Fruit fly (Drosophila melanogaster) whole organism, adult: ENCODE results near the gene ps.
A peak's percentile ranks its signal among the peaks of the same experiment; 100 is the strongest.

Experiments used
- CG11617 ChIP-seq: fragments of 200-800 bp; sonication (Bioruptor generic); optimal IDR thresholded peaks from 2 replicates; lab custom pipeline; 2017; ENCODE audit warnings: mild to moderate bottlenecking, missing biosample characterization, missing genetic modification reagents, missing genetic modification characterization
- CG12768 ChIP-seq: fragments of 200-800 bp; sonication (Bioruptor generic); optimal IDR thresholded peaks from 2 replicates; lab custom pipeline; 2017; ENCODE audit warnings: missing biosample characterization, missing genetic modification characterization, mild to moderate bottlenecking, moderate library complexity, missing genetic modification reagents
- CG14711 ChIP-seq: fragments of 200-800 bp; sonication (Bioruptor generic); optimal IDR thresholded peaks from 2 replicates; lab custom pipeline; 2018; ENCODE audit warnings: missing biosample characterization, mild to moderate bottlenecking, missing genetic modification characterization, moderate library complexity
- CG1620 ChIP-seq: fragments of 200-800 bp; sonication (Bioruptor generic); optimal IDR thresholded peaks from 2 replicates; lab custom pipeline; 2016; ENCODE audit warnings: missing biosample characterization, missing genetic modification characterization
- CG33017 ChIP-seq: fragments of 200-800 bp; sonication (Bioruptor generic); optimal IDR thresholded peaks from 2 replicates; lab custom pipeline; 2018; ENCODE audit warnings: missing biosample characterization, mild to moderate bottlenecking, missing genetic modification characterization, moderate library complexity
- CG5204 ChIP-seq: fragments of 200-800 bp; sonication (Bioruptor generic); optimal IDR thresholded peaks from 2 replicates; lab custom pipeline; 2016; ENCODE audit warnings: missing biosample characterization, missing genetic modification characterization
- CG7045 ChIP-seq: fragments of 200-800 bp; sonication (Bioruptor generic); optimal IDR thresholded peaks from 2 replicates; lab custom pipeline; 2017; ENCODE audit warnings: missing biosample characterization, mild to moderate bottlenecking, missing genetic modification characterization
- CG7101 ChIP-seq: fragments of 200-800 bp; sonication (Bioruptor generic); optimal IDR thresholded peaks from 2 replicates; lab custom pipeline; 2018; ENCODE audit warnings: missing biosample characterization, mild to moderate bottlenecking, missing genetic modification characterization, moderate library complexity
- Clk ChIP-seq: fragments of 200-800 bp; sonication (Bioruptor generic); optimal IDR thresholded peaks from 2 replicates; lab custom pipeline; 2017; ENCODE audit warnings: missing biosample characterization, missing genetic modification characterization
- Crg-1 ChIP-seq: fragments of 200-800 bp; sonication (Bioruptor generic); optimal IDR thresholded peaks from 2 replicates; lab custom pipeline; 2016; ENCODE audit warnings: missing biosample characterization, missing genetic modification characterization
- Hr96 ChIP-seq: fragments of 200-800 bp; sonication (Bioruptor generic); optimal IDR thresholded peaks from 2 replicates; lab custom pipeline; 2016; ENCODE audit warnings: missing biosample characterization, missing genetic modification characterization
- Mnt ChIP-seq: fragments of 200-800 bp; sonication (Bioruptor generic); optimal IDR thresholded peaks from 2 replicates; lab custom pipeline; 2016; ENCODE audit warnings: missing biosample characterization, mild to moderate bottlenecking, missing genetic modification characterization
- bab1 ChIP-seq: fragments of 200-800 bp; sonication (Bioruptor generic); optimal IDR thresholded peaks from 3 replicates; lab custom pipeline; 2019; ENCODE audit warnings: missing biosample characterization, mild to moderate bottlenecking, missing genetic modification characterization, moderate library complexity
- cic ChIP-seq: fragments of 200-800 bp; sonication (Bioruptor generic); optimal IDR thresholded peaks from 2 replicates; lab custom pipeline; 2017; ENCODE audit warnings: missing biosample characterization, mild to moderate bottlenecking, missing genetic modification characterization, moderate library complexity
- cnc ChIP-seq, 2 experiments: fragments of >200 bp; optimal IDR thresholded peaks; 2 replicates each; lab custom pipeline; 2017
- kay ChIP-seq: fragments of 200-800 bp; sonication (Bioruptor generic); peaks from one replicate; lab custom pipeline; 2016; ENCODE audit warnings: missing biosample characterization, missing genetic modification characterization, borderline replicate concordance
- ovo ChIP-seq: fragments of 200-800 bp; sonication (Bioruptor generic); optimal IDR thresholded peaks from 2 replicates; lab custom pipeline; 2016; ENCODE audit warnings: missing biosample characterization, missing genetic modification characterization
- pad ChIP-seq: fragments of 200-800 bp; sonication (Bioruptor generic); optimal IDR thresholded peaks from 3 replicates; lab custom pipeline; 2017; ENCODE audit warnings: missing biosample characterization, missing genetic modification characterization, mild to moderate bottlenecking, moderate library complexity, missing genetic modification reagents
- tj ChIP-seq: fragments of 200-800 bp; sonication (Bioruptor generic); optimal IDR thresholded peaks from 3 replicates; lab custom pipeline; 2017; ENCODE audit warnings: missing biosample characterization, mild to moderate bottlenecking, missing genetic modification characterization, moderate library complexity
- toe ChIP-seq: fragments of 200-800 bp; sonication (Bioruptor generic); optimal IDR thresholded peaks from 2 replicates; lab custom pipeline; 2016; ENCODE audit warnings: missing biosample characterization, missing genetic modification characterization

ps gene

DNA sequence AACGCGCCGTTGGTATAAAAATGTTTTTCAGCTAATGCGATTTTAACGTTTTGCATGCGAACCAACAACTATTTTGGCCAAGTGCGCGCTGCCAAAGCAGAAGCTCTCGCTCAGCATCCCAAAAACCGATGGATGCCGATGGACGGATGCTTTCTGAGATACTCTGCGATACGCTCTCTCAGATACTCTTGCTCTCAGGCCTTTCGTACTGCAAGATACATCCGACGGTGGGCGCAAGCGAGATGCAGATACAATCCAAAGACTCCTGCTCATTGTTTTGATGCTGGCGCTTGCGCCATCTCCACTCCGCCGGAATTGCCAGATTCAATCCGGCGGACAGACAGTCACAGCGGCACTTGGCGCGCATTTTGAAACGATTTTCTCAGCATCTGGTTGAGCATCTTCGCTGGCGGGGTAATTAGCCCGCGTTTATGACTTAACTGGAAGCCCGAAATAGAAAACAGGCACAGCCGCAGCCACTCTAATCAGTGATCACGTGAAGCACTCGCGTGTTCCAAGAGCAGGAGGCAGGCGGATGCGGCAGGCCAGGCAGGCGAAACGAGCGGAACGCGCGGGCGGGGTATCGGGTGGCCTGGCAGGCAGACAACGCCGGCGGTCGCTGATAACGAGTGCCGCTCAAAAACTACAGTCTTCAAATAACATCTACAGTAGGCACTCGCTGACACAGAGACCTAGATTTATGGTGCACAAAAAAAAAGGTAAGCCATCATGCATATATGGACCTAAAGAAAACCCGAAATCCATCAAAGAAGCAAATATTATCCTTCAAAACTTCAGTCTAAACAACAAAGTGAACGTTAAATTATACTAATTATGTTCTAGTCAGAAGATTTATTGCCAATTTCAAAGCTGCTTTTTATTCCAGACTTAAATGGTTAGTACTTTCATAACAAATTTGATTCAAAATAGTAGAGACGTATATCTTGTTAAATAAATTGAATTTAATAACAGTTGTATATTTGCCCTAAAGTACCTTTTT, 76.2 kb downstream of the ps start, which contains the start of gene CG16779:
Gene CG16779, minus strand, starts transcription at position 51 of the 1,000 bp plus-strand sequence.
- peak; percentile 43 for TF ChIP-seq CG12768
- peak; percentile 1 for TF ChIP-seq Clk (GFP tag; lab: Kevin White, UChicago)
- TF ChIP-seq CG7101 (tag; lab: Kevin White, UChicago) = peak; percentile 25
- peak; percentile 34 for TF ChIP-seq toe (GFP tag; lab: Kevin White, UChicago)
- no peak for TF ChIP-seq CG5204 (GFP tag; lab: Kevin White, UChicago)
- TF ChIP-seq Hr96 (GFP tag; lab: Kevin White, UChicago) = no peak
- TF ChIP-seq Mnt (GFP tag; lab: Kevin White, UChicago) = no peak

DNA sequence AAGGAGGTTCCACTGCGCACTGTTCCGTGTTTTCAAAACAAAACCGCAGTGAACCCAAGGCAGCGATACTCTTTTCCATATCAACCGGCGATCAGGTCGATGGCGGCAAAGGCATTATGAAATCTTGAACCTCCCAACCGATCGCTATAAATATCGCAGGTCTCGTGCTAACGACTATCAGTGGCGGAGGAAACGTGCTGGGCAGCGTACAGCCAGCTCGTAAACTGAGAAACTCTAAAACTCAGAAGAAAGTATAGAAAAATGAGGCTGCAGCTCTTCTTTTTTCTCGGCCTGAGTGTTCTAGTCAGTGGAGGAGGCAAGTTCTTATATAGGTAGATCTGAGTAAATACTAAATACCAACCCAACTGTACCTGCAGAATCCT, 76.9 kb downstream of the ps start, which contains the start of gene phu:
Gene phu, plus strand, starts transcription at position 175 of the 383 bp plus-strand sequence.
- TF ChIP-seq CG5204 (GFP tag; lab: Kevin White, UChicago) = no peak
- no peak for TF ChIP-seq bab1 (GFP tag; lab: Kevin White, UChicago)
- no peak for TF ChIP-seq CG33017 (tag; lab: Kevin White, UChicago)
- TF ChIP-seq pad (GFP tag; lab: Kevin White, UChicago) = no peak
- TF ChIP-seq CG1620 (GFP tag; lab: Kevin White, UChicago) = no peak
- TF ChIP-seq cnc (optimal IDR thresholded peaks at IDR 0.05; lab: Kevin White, UChicago) = no peak
- TF ChIP-seq kay (GFP tag; lab: Kevin White, UChicago) = no peak

DNA sequence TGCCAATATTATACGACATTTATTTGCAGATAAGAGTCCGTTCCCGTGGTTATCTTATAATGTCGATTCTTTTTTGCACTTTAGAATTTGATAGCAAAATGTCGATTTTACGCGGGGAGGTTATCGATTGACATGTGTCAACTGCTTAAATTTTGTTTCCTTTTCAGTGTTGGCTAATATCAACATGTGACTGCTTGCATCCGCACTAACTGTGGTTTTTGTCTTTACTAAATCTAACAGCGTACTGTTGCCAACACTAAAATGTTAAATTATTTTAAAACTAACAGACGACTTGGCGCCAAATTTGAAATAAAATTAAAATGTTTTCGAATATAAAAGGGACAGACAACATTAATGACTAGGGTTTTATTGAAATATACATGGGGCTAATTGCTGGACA, 79.0 kb downstream of the ps start:
- TF ChIP-seq CG11617 (peak; percentile 35), pad (GFP tag; lab: Kevin White, UChicago) (peak; percentile 72), Mnt (GFP tag; lab: Kevin White, UChicago) (peak; percentile 83), CG7045 (GFP tag; lab: Kevin White, UChicago) (peak; percentile 55), CG14711 (peak; percentile 53), CG5204 (GFP tag; lab: Kevin White, UChicago) (no peak), cnc (optimal IDR thresholded peaks at IDR 0.05; lab: Kevin White, UChicago) (no peak), cic (GFP tag; lab: Kevin White, UChicago) (peak; percentile 80), CG1620 (GFP tag; lab: Kevin White, UChicago) (peak; percentile 88), ovo (GFP tag; lab: Kevin White, UChicago) (peak; percentile 71), CG7101 (tag; lab: Kevin White, UChicago) (peak; percentile 90), CG33017 (tag; lab: Kevin White, UChicago) (peak; percentile 65), CG12768 (no peak), tj (no peak), kay (GFP tag; lab: Kevin White, UChicago) (no peak), Crg-1 (GFP tag; lab: Kevin White, UChicago) (peak; percentile 90), Clk (GFP tag; lab: Kevin White, UChicago) (no peak), toe (GFP tag; lab: Kevin White, UChicago) (peak; percentile 82), bab1 (GFP tag; lab: Kevin White, UChicago) (peak; percentile 85), Hr96 (GFP tag; lab: Kevin White, UChicago) (peak; percentile 78)

DNA sequence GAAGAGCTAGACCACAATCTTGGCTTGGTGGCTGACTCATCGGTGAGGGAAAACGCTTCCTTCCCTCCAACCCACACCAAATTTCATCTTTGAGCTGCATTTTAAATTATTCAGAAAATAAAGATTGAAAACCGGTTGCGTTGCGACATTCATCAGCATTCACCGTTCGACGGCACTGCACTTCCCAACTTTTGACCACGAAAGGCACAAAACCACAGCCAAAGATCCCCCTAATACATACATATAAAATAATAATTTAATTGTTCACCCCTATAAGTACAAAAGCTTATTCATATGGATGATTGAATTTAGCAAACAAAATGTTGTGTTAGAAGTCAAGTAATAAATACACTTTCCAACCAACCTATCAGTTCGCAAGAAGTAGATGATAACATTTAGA, 81.5 kb downstream of the ps start:
- TF ChIP-seq kay (GFP tag; lab: Kevin White, UChicago) = peak; percentile 92
- TF ChIP-seq CG11617 = no peak

DNA sequence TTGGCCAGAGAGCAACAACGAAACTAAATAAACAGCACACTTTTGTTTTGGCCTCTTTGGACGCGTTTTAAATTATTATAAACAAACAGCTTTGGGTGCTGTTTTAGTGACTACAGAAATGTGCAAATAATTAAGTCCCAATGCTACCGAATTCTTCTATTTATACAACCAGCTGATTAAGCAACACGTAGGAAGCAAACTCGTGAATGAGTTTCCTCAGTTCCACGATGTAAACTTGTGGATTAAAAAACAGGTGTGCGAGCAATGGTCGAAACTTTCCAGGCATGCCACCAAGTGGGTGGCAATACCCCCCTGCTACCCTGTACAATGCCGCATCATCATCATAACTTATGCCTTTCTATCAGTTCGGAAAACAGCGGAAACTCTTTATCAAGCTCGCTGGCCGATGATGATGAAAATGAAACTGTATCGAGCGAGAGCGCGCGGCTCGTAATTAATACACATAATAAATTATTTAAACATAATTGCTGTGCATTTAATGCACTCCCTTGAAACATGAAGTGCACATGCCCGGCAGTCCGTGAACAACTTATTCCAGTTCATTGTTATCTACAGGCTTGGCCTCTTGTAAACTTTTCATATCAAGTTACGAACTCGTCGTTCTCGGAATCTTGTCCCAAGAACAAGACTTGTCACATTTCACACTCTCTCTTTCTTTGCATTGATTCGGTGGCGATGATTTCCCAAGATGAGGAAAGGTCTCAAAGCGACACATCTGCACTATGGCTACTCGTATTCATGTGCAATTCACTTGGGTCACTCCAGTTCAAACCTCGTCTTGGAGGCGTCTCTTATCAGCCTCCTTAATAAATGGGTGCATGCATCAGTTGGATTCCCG, 82.7 kb downstream of the ps start:
- TF ChIP-seq kay (GFP tag; lab: Kevin White, UChicago) = peak; percentile 37
- no peak for TF ChIP-seq CG14711
- TF ChIP-seq CG7101 (tag; lab: Kevin White, UChicago) = no peak
- TF ChIP-seq tj = peak; percentile 17
- no peak for TF ChIP-seq pad (GFP tag; lab: Kevin White, UChicago)
- TF ChIP-seq toe (GFP tag; lab: Kevin White, UChicago) = no peak
